Worm (Caenorhabditis elegans) whole organism, early embryonic: ENCODE data around the gene ZK470.1.

ENCODE experiments used
- aly-1 ChIP-seq: sonication (generic microtip); optimal IDR thresholded peaks from 2 replicates; lab custom pipeline; 2016; ENCODE audit warnings: missing genetic modification characterization, missing compliant biosample characterization
- ama-1 ChIP-seq: fragments of 150-350 bp; optimal IDR thresholded peaks from 2 replicates; lab custom pipeline; 2014
- ceh-13 ChIP-seq: fragments of 200-800 bp; sonication (Bioruptor generic); optimal IDR thresholded peaks from 2 replicates; lab custom pipeline; 2018; ENCODE audit warnings: mild to moderate bottlenecking, missing genetic modification characterization, missing compliant biosample characterization
- ceh-36 ChIP-seq: sonication (generic microtip); optimal IDR thresholded peaks from 2 replicates; lab custom pipeline; 2016; ENCODE audit warnings: missing genetic modification characterization, inconsistent platforms, missing compliant biosample characterization
- flt-1 ChIP-seq: fragments of 200-800 bp; sonication (Bioruptor generic); IDR thresholded peaks from 2 replicates; pipeline ENCODE4 v1.3.6; 2022; ENCODE audit warnings: missing genetic modification characterization, missing compliant biosample characterization
- hnd-1 ChIP-seq: sonication (generic microtip); optimal IDR thresholded peaks from 2 replicates; lab custom pipeline; 2016; ENCODE audit warnings: missing genetic modification characterization, missing compliant biosample characterization
- pes-1 ChIP-seq: fragments of 200-800 bp; sonication (Bioruptor generic); IDR thresholded peaks from 2 replicates; pipeline ENCODE4 v1.3.6; 2022; ENCODE audit warnings: missing genetic modification reagents, missing genetic modification characterization, missing compliant biosample characterization
- sea-1 ChIP-seq: fragments of 200-800 bp; sonication (Bioruptor generic); conservative IDR thresholded peaks from 2 replicates; pipeline ENCODE4 v1.3.6; 2022; ENCODE audit warnings: missing genetic modification characterization, missing compliant biosample characterization

DNA sequence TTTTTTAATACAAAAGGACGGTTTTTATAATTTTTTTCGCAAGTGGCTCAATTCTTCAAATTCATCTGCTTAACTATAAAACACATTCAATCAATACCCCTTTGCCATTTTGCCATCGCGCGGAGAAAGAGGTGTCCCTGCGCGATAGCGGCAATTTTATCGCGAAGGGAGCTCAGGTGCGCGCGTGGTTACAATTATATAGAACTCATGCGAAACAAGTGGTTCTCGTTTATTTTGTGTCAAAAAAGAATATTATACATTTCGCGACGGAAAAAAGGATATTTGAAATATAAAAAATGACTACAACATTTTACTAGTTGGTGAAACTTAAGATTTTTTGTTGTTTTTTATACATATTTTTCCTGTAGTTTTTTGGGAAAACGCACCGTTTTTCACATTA, 45.6 kb downstream of the ZK470.1 start:
- TF ChIP-seq ama-1 (lab: Kevin White, UChicago) (no peak), pes-1 (GFP tag; lab: Robert Waterston, UW) (peak; percentile 81), sea-1 (GFP tag; lab: Robert Waterston, UW) (peak; percentile 70; the same call in 1 of the 2 replicates), hnd-1 (tag; lab: Kevin White, UChicago) (peak; percentile 37), flt-1 (GFP tag; lab: Robert Waterston, UW) (peak; percentile 66), aly-1 (no peak), ceh-36 (tag; lab: Kevin White, UChicago) (no peak), ceh-13 (no peak)
